Worm (Caenorhabditis elegans) whole organism, late embryonic: ENCODE measurements around the gene vha-6.

Source experiments
- C38D4.7 ChIP-seq: fragments of 200-800 bp; sonication (Bioruptor generic); optimal IDR thresholded peaks from 2 replicates; lab custom pipeline; 2018; ENCODE audit warnings: mild to moderate bottlenecking, missing genetic modification characterization, moderate library complexity, missing compliant biosample characterization
- Y22D7AL.16 ChIP-seq: sonication (generic microtip); optimal IDR thresholded peaks from 2 replicates; lab custom pipeline; 2016; ENCODE audit warnings: missing genetic modification characterization, missing compliant biosample characterization
- ama-1 ChIP-seq: fragments of 150-350 bp; optimal IDR thresholded peaks from 2 replicates; lab custom pipeline; 2014
- ceh-24 ChIP-seq: sonication (generic microtip); optimal IDR thresholded peaks from 2 replicates; lab custom pipeline; 2016; ENCODE audit warnings: mild to moderate bottlenecking, missing genetic modification characterization, missing compliant biosample characterization
- ceh-6 ChIP-seq: fragments of 200-800 bp; sonication (Bioruptor generic); optimal IDR thresholded peaks from 2 replicates; lab custom pipeline; 2018; ENCODE audit warnings: mild to moderate bottlenecking, missing genetic modification characterization, missing compliant biosample characterization
- che-1 ChIP-seq: sonication (generic microtip); optimal IDR thresholded peaks from 2 replicates; lab custom pipeline; 2016; ENCODE audit warnings: mild to moderate bottlenecking, missing genetic modification characterization, missing compliant biosample characterization
- dve-1 ChIP-seq: sonication (generic microtip); optimal IDR thresholded peaks from 2 replicates; lab custom pipeline; 2017; ENCODE audit warnings: antibody characterized with exemption, mild to moderate bottlenecking, missing genetic modification characterization, missing compliant biosample characterization
- elt-2 ChIP-seq: sonication (generic microtip); optimal IDR thresholded peaks from 2 replicates; lab custom pipeline; 2016; ENCODE audit warnings: missing genetic modification reagents, missing genetic modification characterization, missing compliant biosample characterization
- eyg-1 ChIP-seq: sonication (generic microtip); optimal IDR thresholded peaks from 2 replicates; lab custom pipeline; 2016; ENCODE audit warnings: missing genotype, missing genetic modification characterization, missing compliant biosample characterization
- fkh-10 ChIP-seq: fragments of 150-350 bp; optimal IDR thresholded peaks from 2 replicates; lab custom pipeline; 2014; ENCODE audit warnings: missing biosample characterization, missing genetic modification reagents, missing genetic modification characterization
- hlh-13 ChIP-seq: fragments of 200-800 bp; sonication (Bioruptor generic); optimal IDR thresholded peaks from 2 replicates; lab custom pipeline; 2018; ENCODE audit warnings: mild to moderate bottlenecking, missing genetic modification characterization, missing compliant biosample characterization
- hlh-6 ChIP-seq: sonication (generic microtip); optimal IDR thresholded peaks from 2 replicates; lab custom pipeline; 2016; ENCODE audit warnings: missing genotype, missing genetic modification characterization, missing compliant biosample characterization
- lin-11 ChIP-seq: fragments of 200-800 bp; sonication (Bioruptor generic); optimal IDR thresholded peaks from 2 replicates; lab custom pipeline; 2018; ENCODE audit warnings: mild to moderate bottlenecking, missing genetic modification characterization, missing compliant biosample characterization
- mec-3 ChIP-seq: sonication (generic microtip); optimal IDR thresholded peaks from 2 replicates; lab custom pipeline; 2016; ENCODE audit warnings: borderline replicate concordance, missing genetic modification characterization, missing compliant biosample characterization
- nhr-232 ChIP-seq: sonication (generic microtip); optimal IDR thresholded peaks from 2 replicates; lab custom pipeline; 2016; ENCODE audit warnings: missing genetic modification characterization, missing compliant biosample characterization
- npax-4 ChIP-seq: sonication (generic microtip); optimal IDR thresholded peaks from 2 replicates; lab custom pipeline; 2016; ENCODE audit warnings: missing genetic modification characterization, missing compliant biosample characterization
- pag-3 ChIP-seq: sonication (generic microtip); optimal IDR thresholded peaks from 2 replicates; lab custom pipeline; 2016; ENCODE audit warnings: missing compliant biosample characterization, missing genetic modification characterization, borderline replicate concordance
- pat-9 ChIP-seq: fragments of 200-800 bp; sonication (Bioruptor generic); optimal IDR thresholded peaks from 2 replicates; lab custom pipeline; 2018; ENCODE audit warnings: mild to moderate bottlenecking, missing genetic modification characterization, moderate library complexity, missing compliant biosample characterization
- pha-2 ChIP-seq: sonication (generic microtip); optimal IDR thresholded peaks from 2 replicates; lab custom pipeline; 2017; ENCODE audit warnings: mild to moderate bottlenecking, missing genetic modification characterization, missing compliant biosample characterization
- ref-2 ChIP-seq: sonication (generic microtip); optimal IDR thresholded peaks from 2 replicates; lab custom pipeline; 2016; ENCODE audit warnings: missing genetic modification characterization, missing compliant biosample characterization
- syd-9 ChIP-seq: sonication (generic microtip); optimal IDR thresholded peaks from 2 replicates; lab custom pipeline; 2016; ENCODE audit warnings: mild to moderate bottlenecking, missing genetic modification characterization, moderate library complexity, missing compliant biosample characterization
- unc-42 ChIP-seq: sonication (generic microtip); optimal IDR thresholded peaks from 2 replicates; lab custom pipeline; 2016; ENCODE audit warnings: missing genotype, missing genetic modification characterization, missing compliant biosample characterization
- zip-5 ChIP-seq: sonication (generic microtip); optimal IDR thresholded peaks from 2 replicates; lab custom pipeline; 2016; ENCODE audit warnings: missing genetic modification characterization, missing compliant biosample characterization
- ztf-16 ChIP-seq: sonication (generic microtip); optimal IDR thresholded peaks from 2 replicates; lab custom pipeline; 2017; ENCODE audit warnings: missing genetic modification characterization, missing compliant biosample characterization

The vha-6 gene

DNA sequence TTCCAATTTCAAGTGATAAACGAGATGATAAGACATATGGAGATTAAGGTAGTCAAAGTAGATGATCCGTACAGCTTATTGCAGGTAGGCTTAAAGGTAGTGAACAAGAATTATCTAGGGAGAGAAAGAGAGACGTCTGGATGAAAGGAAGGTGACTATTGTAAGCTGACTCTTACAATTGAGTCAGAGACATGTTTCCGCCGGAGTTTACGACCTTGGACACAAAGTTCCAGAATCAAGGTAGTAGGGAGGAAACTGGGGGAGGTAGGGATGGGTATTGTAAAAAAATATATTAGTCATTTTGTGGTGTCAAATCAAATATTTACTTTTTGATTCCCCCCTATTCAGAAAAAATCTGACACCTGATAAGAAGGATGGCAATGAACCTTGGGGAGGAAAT lies 45.9 kb downstream of the vha-6 start:
- TF ChIP-seq npax-4 (tag; lab: Kevin White, UChicago) (no peak), Y22D7AL.16 (no peak), dve-1 (tag; lab: Kevin White, UChicago) (no peak), ztf-16 (tag; lab: Kevin White, UChicago) (no peak)
- TF ChIP-seq, all 69 proteins: peak for 0

- TF ChIP-seq zip-5 (tag; lab: Kevin White, UChicago), result no peak
- TF ChIP-seq pag-3 (tag; lab: Kevin White, UChicago), result no peak
- TF ChIP-seq C38D4.7, result no peak
- TF ChIP-seq fkh-10, result no peak
- TF ChIP-seq ceh-24 (tag; lab: Kevin White, UChicago), result no peak
- TF ChIP-seq che-1 (tag; lab: Kevin White, UChicago), result no peak
- no peak for TF ChIP-seq unc-42
- TF ChIP-seq dve-1 (tag; lab: Kevin White, UChicago), result no peak
- TF ChIP-seq eyg-1, result no peak
- TF ChIP-seq pha-2 (tag; lab: Kevin White, UChicago), result no peak
- TF ChIP-seq nhr-232, result no peak
- TF ChIP-seq hlh-6 (tag; lab: Kevin White, UChicago), result no peak
- no peak for TF ChIP-seq npax-4 (tag; lab: Kevin White, UChicago)
- no peak for TF ChIP-seq syd-9 (tag; lab: Kevin White, UChicago)
- no peak for TF ChIP-seq ref-2 (tag; lab: Kevin White, UChicago)
- TF ChIP-seq pat-9, result no peak
- no peak for TF ChIP-seq mec-3 (tag; lab: Kevin White, UChicago)
- TF ChIP-seq elt-2 (tag; lab: Kevin White, UChicago), result no peak
- no peak for TF ChIP-seq lin-11 (tag; lab: Kevin White, UChicago)
Observed at ce11 chrII:11390865-11391264, 47.4 kb downstream of the vha-6 start, which contains the start of gene shn-1. Gene shn-1, minus strand, starts transcription at chrII:11390965.

DNA sequence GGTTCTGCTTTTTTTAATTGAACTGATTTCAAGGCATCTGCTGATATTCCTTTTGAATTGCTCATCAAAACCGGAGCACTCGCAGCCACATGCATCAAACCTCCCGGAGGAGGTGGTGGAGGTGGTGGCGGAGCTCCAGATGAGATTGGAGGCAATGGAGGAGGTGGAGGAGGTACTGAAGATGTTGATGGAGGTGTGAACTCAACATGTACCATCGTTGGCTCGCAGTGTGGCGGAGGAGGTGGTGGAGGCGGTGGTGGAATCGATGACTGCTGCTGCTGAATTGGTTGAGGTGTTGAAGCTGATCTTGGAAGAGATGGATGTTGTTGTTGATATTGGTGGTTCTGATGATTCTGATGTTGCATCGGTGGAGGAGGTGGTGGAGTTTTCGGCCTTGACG lies 51.3 kb downstream of the vha-6 start:
- TF ChIP-seq ama-1 (lab: Kevin White, UChicago) (no peak), ceh-6 (no peak), hlh-13 (GFP tag; lab: Kevin White, UChicago) (no peak), elt-2 (tag; lab: Kevin White, UChicago) (no peak), Y22D7AL.16 (no peak), ztf-16 (tag; lab: Kevin White, UChicago) (no peak), hlh-6 (tag; lab: Kevin White, UChicago) (no peak)
